Fruit fly (Drosophila melanogaster) whole organism: Measurements from ENCODE around the gene CG10019.

ENCODE experiments used
- Dll ChIP-seq: fragments of >200 bp; optimal IDR thresholded peaks from 2 replicates; lab custom pipeline; 2017
- usp ChIP-seq: fragments of >200 bp; optimal IDR thresholded peaks from 2 replicates; lab custom pipeline; 2017; ENCODE audit warnings: missing biosample characterization, missing genetic modification characterization, mixed read lengths

- TF ChIP-seq usp (GFP tag; lab: Kevin White, UChicago) (no peak), Dll (lab: Kevin White, UChicago) (no peak)
Measured at dm6 chr2L:3729635-3730034, 631 bp upstream of the CG10019 start.
